Worm (Caenorhabditis elegans) whole organism, L3 larva: ENCODE data around the gene dct-15.

Experiments
- R02D3.7 ChIP-seq: fragments of 150-350 bp; optimal IDR thresholded peaks from 2 replicates; lab custom pipeline; 2014; ENCODE audit warnings: missing biosample characterization, missing genetic modification characterization
- ZK546.5 ChIP-seq: sonication (generic microtip); optimal IDR thresholded peaks from 2 replicates; lab custom pipeline; 2017; ENCODE audit warnings: missing biosample characterization, missing genetic modification characterization
- ama-1 ChIP-seq: fragments of 150-350 bp; optimal IDR thresholded peaks from 2 replicates; lab custom pipeline; 2018
- ceh-16 ChIP-seq: sonication (generic microtip); optimal IDR thresholded peaks from 2 replicates; lab custom pipeline; 2017; ENCODE audit warnings: missing biosample characterization, missing genetic modification characterization
- ceh-28 ChIP-seq: fragments of 150-350 bp; optimal IDR thresholded peaks from 2 replicates; lab custom pipeline; 2014; ENCODE audit warnings: missing biosample characterization, missing genetic modification reagents, missing genetic modification characterization
- ceh-9 ChIP-seq: sonication (generic microtip); optimal IDR thresholded peaks from 2 replicates; lab custom pipeline; 2018; ENCODE audit warnings: missing biosample characterization, missing genetic modification characterization
- daf-12 ChIP-seq: fragments of 150-350 bp; optimal IDR thresholded peaks from 2 replicates; lab custom pipeline; 2014; ENCODE audit warnings: missing biosample characterization, missing genetic modification reagents, missing genetic modification characterization
- egl-27 ChIP-seq: sonication (generic microtip); optimal IDR thresholded peaks from 4 replicates; lab custom pipeline; 2017; ENCODE audit warnings: missing biosample characterization, missing genetic modification reagents, missing genetic modification characterization
- egl-5 ChIP-seq: fragments of 150-350 bp; optimal IDR thresholded peaks from 2 replicates; lab custom pipeline; 2017; ENCODE audit warnings: missing biosample characterization, missing genetic modification reagents, missing genetic modification characterization, inconsistent platforms
- elt-2 ChIP-seq: sonication (generic microtip); optimal IDR thresholded peaks from 2 replicates; lab custom pipeline; 2016; ENCODE audit warnings: missing genetic modification reagents, mild to moderate bottlenecking, missing genetic modification characterization, missing compliant biosample characterization
- elt-3 ChIP-seq, 3 experiments: fragments of 150-350 bp in 1 of 3; sonication (generic microtip) in 2 of 3; optimal IDR thresholded peaks; 2 replicates in 2 of 3; 4 replicates in 1 of 3; lab custom pipeline; 2014 to 2017; ENCODE audit warnings: missing biosample characterization in 3 of 3, missing genetic modification characterization in 3 of 3
- eor-1 ChIP-seq, 2 experiments: fragments of 150-350 bp; optimal IDR thresholded peaks; 2 replicates each; lab custom pipeline; 2014 to 2018; ENCODE audit warnings: missing biosample characterization in 2 of 2, missing genetic modification characterization in 2 of 2
- fkh-10 ChIP-seq: sonication (generic microtip); optimal IDR thresholded peaks from 2 replicates; lab custom pipeline; 2017; ENCODE audit warnings: missing biosample characterization, missing genetic modification reagents, missing genetic modification characterization
- fkh-2 ChIP-seq: fragments of 150-350 bp; optimal IDR thresholded peaks from 2 replicates; lab custom pipeline; 2014; ENCODE audit warnings: missing biosample characterization, missing genetic modification reagents, missing genetic modification characterization
- lin-15B ChIP-seq: fragments of 150-350 bp; optimal IDR thresholded peaks from 2 replicates; lab custom pipeline; 2014; ENCODE audit warnings: missing biosample characterization, missing genetic modification characterization
- mdl-1 ChIP-seq: fragments of 150-350 bp; optimal IDR thresholded peaks from 2 replicates; lab custom pipeline; 2014; ENCODE audit warnings: missing biosample characterization, missing genetic modification characterization
- mml-1 ChIP-seq: fragments of 150-350 bp; sonication (generic microtip); optimal IDR thresholded peaks from 3 replicates; lab custom pipeline; 2014; ENCODE audit warnings: missing biosample characterization, missing genetic modification characterization
- nfya-1 ChIP-seq: sonication (generic microtip); optimal IDR thresholded peaks from 2 replicates; lab custom pipeline; 2017; ENCODE audit warnings: missing genetic modification characterization, mild to moderate bottlenecking, missing compliant biosample characterization, antibody characterized with exemption, moderate library complexity; ENCODE audit not compliant: insufficient read depth
- nhr-11 ChIP-seq: fragments of 150-350 bp; optimal IDR thresholded peaks from 2 replicates; lab custom pipeline; 2014; ENCODE audit warnings: missing biosample characterization, missing genetic modification characterization
- nhr-237 ChIP-seq: fragments of 150-350 bp; optimal IDR thresholded peaks from 2 replicates; lab custom pipeline; 2014; ENCODE audit warnings: missing biosample characterization, missing genetic modification characterization
- nhr-25 ChIP-seq: sonication (generic microtip); optimal IDR thresholded peaks from 2 replicates; lab custom pipeline; 2017; ENCODE audit warnings: missing biosample characterization, missing genetic modification characterization
- nhr-28 ChIP-seq: fragments of 150-350 bp; optimal IDR thresholded peaks from 2 replicates; lab custom pipeline; 2014; ENCODE audit warnings: missing biosample characterization, missing genetic modification characterization
- nhr-43 ChIP-seq: sonication (generic microtip); optimal IDR thresholded peaks from 2 replicates; lab custom pipeline; 2016; ENCODE audit warnings: mild to moderate bottlenecking, missing genetic modification characterization, missing compliant biosample characterization; ENCODE audit not compliant: poor library complexity, severe bottlenecking
- nhr-67 ChIP-seq: fragments of 150-350 bp; optimal IDR thresholded peaks from 2 replicates; lab custom pipeline; 2014; ENCODE audit warnings: missing biosample characterization, missing genetic modification characterization
- nhr-76 ChIP-seq: fragments of 150-350 bp; sonication (generic microtip); optimal IDR thresholded peaks from 5 replicates; lab custom pipeline; 2014; ENCODE audit warnings: missing biosample characterization, missing genetic modification characterization
- nhr-77 ChIP-seq: fragments of 150-350 bp; optimal IDR thresholded peaks from 2 replicates; lab custom pipeline; 2014; ENCODE audit warnings: missing biosample characterization, missing genetic modification characterization
- pha-4 ChIP-seq: fragments of 150-350 bp; optimal IDR thresholded peaks from 2 replicates; lab custom pipeline; 2014; ENCODE audit warnings: missing biosample characterization, missing genetic modification reagents, missing genetic modification characterization
- pqm-1 ChIP-seq: fragments of 150-350 bp; optimal IDR thresholded peaks from 2 replicates; lab custom pipeline; 2017; ENCODE audit warnings: missing biosample characterization, missing genetic modification characterization, inconsistent platforms
- skn-1 ChIP-seq: fragments of 150-350 bp; optimal IDR thresholded peaks from 2 replicates; lab custom pipeline; 2014; ENCODE audit warnings: missing biosample characterization, missing genetic modification characterization
- snpc-4 ChIP-seq: fragments of 150-350 bp; optimal IDR thresholded peaks from 2 replicates; lab custom pipeline; 2014; ENCODE audit warnings: missing biosample characterization, missing genetic modification characterization
- tbx-2 ChIP-seq: sonication (generic microtip); optimal IDR thresholded peaks from 2 replicates; lab custom pipeline; 2016; ENCODE audit warnings: mild to moderate bottlenecking, missing genetic modification characterization, missing compliant biosample characterization
- unc-62 ChIP-seq: fragments of 150-350 bp; sonication (generic microtip); optimal IDR thresholded peaks from 4 replicates; lab custom pipeline; 2014; ENCODE audit warnings: missing biosample characterization, missing genetic modification reagents, missing genetic modification characterization
- zag-1 ChIP-seq: fragments of 150-350 bp; optimal IDR thresholded peaks from 2 replicates; lab custom pipeline; 2014; ENCODE audit warnings: missing biosample characterization, missing genetic modification characterization
- ztf-4 ChIP-seq: fragments of 150-350 bp; optimal IDR thresholded peaks from 2 replicates; lab custom pipeline; 2014; ENCODE audit warnings: missing biosample characterization, missing genetic modification characterization

Gene dct-15

DNA sequence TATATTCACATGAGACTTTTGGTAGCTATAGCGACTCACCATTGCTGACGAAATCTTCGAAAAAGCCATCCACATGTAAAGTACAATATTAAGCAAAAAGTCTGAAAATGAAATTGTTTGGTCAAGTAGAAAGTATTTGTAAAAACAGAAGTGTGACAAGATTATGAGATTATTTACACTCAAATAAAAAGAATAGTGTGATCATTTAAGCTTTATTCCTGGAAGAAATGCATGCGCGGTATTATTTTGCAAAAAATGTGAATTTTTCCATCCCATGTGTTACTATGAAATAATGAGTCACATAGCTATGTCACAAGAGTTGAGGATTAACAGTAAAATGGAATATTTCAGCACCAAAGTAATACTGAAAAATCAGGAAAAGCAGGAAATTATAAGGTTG is at the start of gene dct-15:
TSS of gene dct-15 (minus strand) at position 101 of the 400 bp plus-strand sequence.
- TF ChIP-seq egl-27 (tag; lab: Kevin White, UChicago): no peak
- no peak for TF ChIP-seq ama-1 (lab: Kevin White, UChicago)
- TF ChIP-seq egl-5 (tag; lab: Kevin White, UChicago): no peak
- TF ChIP-seq nhr-28: no peak
- no peak for TF ChIP-seq pqm-1 (tag; lab: Kevin White, UChicago)
- no peak for TF ChIP-seq ceh-28
- no peak for TF ChIP-seq nhr-43
- TF ChIP-seq nhr-11: no peak
- no peak for TF ChIP-seq ceh-9 (tag; lab: Kevin White, UChicago)
- no peak for TF ChIP-seq zag-1 (tag; lab: Kevin White, UChicago)
- TF ChIP-seq eor-1 (tag; optimal IDR thresholded peaks at IDR 0.05; lab: Kevin White, UChicago): no peak
- TF ChIP-seq fkh-10 (GFP tag; lab: Kevin White, UChicago): no peak
- no peak for TF ChIP-seq tbx-2
- TF ChIP-seq nhr-77: no peak

ce11 chrIV:9858970-9859369 is 48.4 kb upstream of the dct-15 start:
- TF ChIP-seq egl-27 (tag; lab: Kevin White, UChicago) (no peak), skn-1 (no peak), nhr-237 (no peak)

- peak; percentile 20 for TF ChIP-seq nhr-25 (tag; lab: Kevin White, UChicago)
- no peak for TF ChIP-seq egl-5 (tag; lab: Kevin White, UChicago)
- TF ChIP-seq R02D3.7: no peak
- peak; percentile 59 for TF ChIP-seq lin-15B
- peak; percentile 82 for TF ChIP-seq pha-4
- TF ChIP-seq pqm-1 (tag; lab: Kevin White, UChicago): peak; percentile 0
- no peak for TF ChIP-seq elt-3 (tag; optimal IDR thresholded peaks at IDR 0.05; lab: Kevin White, UChicago)
- TF ChIP-seq elt-2 (tag; lab: Kevin White, UChicago): peak; percentile 20
- no peak for TF ChIP-seq nhr-77
- TF ChIP-seq nfya-1: peak; percentile 50
- TF ChIP-seq, all 47 proteins: peak for 6
Measured at ce11 chrIV:9857952-9858488, 47.5 kb upstream of the dct-15 start, which contains the start of gene npp-1. npp-1 (plus strand) TSS chrIV:9858488.

ce11 chrIV:9855712-9856111 is 45.2 kb upstream of the dct-15 start, which contains the start of gene K07F5.12:
K07F5.12 (plus strand) TSS chrIV:9856012.
- TF ChIP-seq ceh-9 (tag; lab: Kevin White, UChicago) (no peak), fkh-10 (GFP tag; lab: Kevin White, UChicago) (no peak), nhr-76 (tag; lab: Kevin White, UChicago) (no peak), nhr-11 (no peak), ceh-16 (no peak), mdl-1 (tag; lab: Kevin White, UChicago) (no peak), ceh-28 (no peak)

DNA sequence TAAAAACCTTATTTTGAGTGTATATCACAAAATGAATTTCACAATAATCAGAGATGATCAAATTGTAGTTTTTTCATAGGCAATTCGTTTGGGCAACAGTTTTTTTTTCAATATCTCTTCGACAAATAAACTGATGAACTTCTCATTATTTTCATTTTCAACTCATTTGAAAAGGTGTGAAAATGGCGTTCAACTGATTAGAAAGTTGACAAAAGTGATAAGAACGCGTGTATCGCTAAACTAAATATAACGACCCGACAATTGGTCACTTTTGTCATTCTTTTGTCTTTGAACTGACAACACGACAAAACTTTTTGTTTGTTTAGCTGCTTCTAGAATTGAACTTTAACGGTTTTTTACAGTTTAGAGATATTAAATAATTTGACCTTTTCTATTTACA is 44.4 kb upstream of the dct-15 start:
- TF ChIP-seq pqm-1 (tag; lab: Kevin White, UChicago) (peak; percentile 39), nhr-25 (tag; lab: Kevin White, UChicago) (no peak), fkh-2 (tag; lab: Kevin White, UChicago) (no peak), nhr-77 (no peak), unc-62 (GFP tag; lab: Kevin White, UChicago) (no peak), fkh-10 (GFP tag; lab: Kevin White, UChicago) (no peak), ztf-4 (tag; lab: Kevin White, UChicago) (no peak), snpc-4 (no peak), ceh-28 (no peak), ama-1 (lab: Kevin White, UChicago) (no peak), mml-1 (no peak), ZK546.5 (tag; lab: Kevin White, UChicago) (no peak), nhr-11 (no peak), nhr-67 (tag; lab: Kevin White, UChicago) (no peak), pha-4 (peak; percentile 73), ceh-16 (no peak), mdl-1 (tag; lab: Kevin White, UChicago) (no peak), daf-12 (tag; lab: Kevin White, UChicago) (no peak), elt-2 (tag; lab: Kevin White, UChicago) (peak; percentile 64), ceh-9 (tag; lab: Kevin White, UChicago) (no peak), egl-5 (tag; lab: Kevin White, UChicago) (no peak), nhr-43 (no peak)
